Worm (Caenorhabditis elegans) whole organism, L4/young adult: ENCODE data around the gene fmo-3.
A peak's percentile ranks its signal among the peaks of the same experiment; 100 is the strongest.

ENCODE experiments used
- W03F9.2 ChIP-seq: fragments of 150-350 bp; optimal IDR thresholded peaks from 2 replicates; lab custom pipeline; 2014; ENCODE audit warnings: missing biosample characterization, missing genetic modification characterization
- dao-5 ChIP-seq: sonication (generic microtip); optimal IDR thresholded peaks from 2 replicates; lab custom pipeline; 2016; ENCODE audit warnings: missing genotype, missing genetic modification characterization, moderate library complexity, missing compliant biosample characterization
- him-1 ChIP-seq: sonication (generic microtip); optimal IDR thresholded peaks from 2 replicates; lab custom pipeline; 2016; ENCODE audit warnings: missing genotype, missing genetic modification reagents, missing genetic modification characterization, missing compliant biosample characterization

fmo-3 gene

DNA sequence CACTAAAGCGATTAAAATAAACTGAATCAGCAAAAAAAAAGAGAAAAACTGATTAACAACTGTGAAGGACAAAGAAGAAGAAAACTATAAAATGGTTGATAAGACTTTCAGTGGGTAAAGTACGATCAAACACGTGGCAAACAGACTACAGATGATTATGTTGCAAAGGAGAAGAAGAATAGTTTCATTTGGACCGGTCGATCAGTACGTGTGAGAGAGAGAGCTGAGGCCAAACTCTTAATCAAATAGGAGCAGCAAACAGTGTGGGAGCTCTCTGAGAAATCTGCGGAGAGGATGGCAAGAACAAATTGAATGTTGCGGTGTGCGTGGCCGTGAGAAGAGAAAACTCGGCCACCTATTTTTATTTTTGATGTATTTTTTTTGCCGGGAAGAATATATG, 24.6 kb downstream of the fmo-3 start:
- no peak for TF ChIP-seq dao-5 (tag; lab: Kevin White, UChicago)
- no peak for TF ChIP-seq W03F9.2
- no peak for TF ChIP-seq him-1 (tag; lab: Kevin White, UChicago)

DNA sequence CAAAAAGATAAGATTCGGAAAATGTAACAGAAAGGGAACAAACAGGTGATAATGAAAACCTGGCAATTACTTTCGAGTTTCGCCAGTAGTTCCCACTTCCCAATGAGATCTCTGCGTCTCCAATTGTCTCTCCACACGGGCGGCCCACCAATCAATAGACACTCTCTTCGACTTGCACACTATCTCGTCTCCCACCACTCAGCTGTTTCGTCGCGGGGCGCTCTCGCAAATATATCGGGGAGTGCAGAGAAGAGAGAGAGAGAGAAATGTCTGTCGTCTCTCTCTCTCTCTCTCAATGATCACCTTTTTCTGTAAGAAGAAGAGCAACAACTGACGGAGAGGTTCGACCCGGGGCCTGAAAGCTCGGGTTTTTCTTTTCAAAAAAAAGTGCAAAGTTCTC, 25.7 kb downstream of the fmo-3 start:
- no peak for TF ChIP-seq dao-5 (tag; lab: Kevin White, UChicago)
- peak; percentile 20 for TF ChIP-seq him-1 (tag; lab: Kevin White, UChicago)
- TF ChIP-seq W03F9.2, result peak; percentile 17

DNA sequence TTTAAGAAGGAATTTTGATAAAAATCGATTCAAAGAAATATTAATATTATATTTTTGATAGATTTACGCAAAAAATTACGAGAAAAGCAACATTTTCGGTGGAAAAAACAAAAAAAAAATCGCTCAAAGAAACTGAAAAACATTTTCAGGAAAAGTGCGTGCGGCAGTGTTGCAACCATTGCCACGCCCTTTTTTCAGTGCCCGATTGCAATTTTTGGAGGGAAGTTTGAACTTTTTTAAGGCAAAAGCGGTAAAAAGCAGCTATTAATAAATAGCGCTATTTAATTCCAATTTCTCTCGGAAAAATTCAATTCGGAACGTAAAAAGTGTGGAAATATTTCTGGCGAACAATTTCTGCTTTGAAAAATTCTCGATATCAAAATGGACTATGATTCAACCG, 26.6 kb downstream of the fmo-3 start:
- TF ChIP-seq W03F9.2, result no peak
- no peak for TF ChIP-seq dao-5 (tag; lab: Kevin White, UChicago)
- no peak for TF ChIP-seq him-1 (tag; lab: Kevin White, UChicago)

ce11 chrIII:10730510-10730909, 36.0 kb downstream of the fmo-3 start, which contains the start of gene tat-3:
tat-3 (minus strand) TSS chrIII:10730705.
- TF ChIP-seq him-1 (tag; lab: Kevin White, UChicago), result no peak
- no peak for TF ChIP-seq dao-5 (tag; lab: Kevin White, UChicago)
- no peak for TF ChIP-seq W03F9.2

- TF ChIP-seq W03F9.2, result no peak
- no peak for TF ChIP-seq him-1 (tag; lab: Kevin White, UChicago)
- TF ChIP-seq dao-5 (tag; lab: Kevin White, UChicago), result no peak
Observed at ce11 chrIII:10733300-10733699, 38.8 kb downstream of the fmo-3 start.

ce11 chrIII:10734511-10735233, 40.2 kb downstream of the fmo-3 start:
- no peak for TF ChIP-seq dao-5 (tag; lab: Kevin White, UChicago)

- no peak for TF ChIP-seq dao-5 (tag; lab: Kevin White, UChicago)
- no peak for TF ChIP-seq W03F9.2
- TF ChIP-seq him-1 (tag; lab: Kevin White, UChicago), result no peak
Observed at ce11 chrIII:10736322-10736985, 42.0 kb downstream of the fmo-3 start.

DNA sequence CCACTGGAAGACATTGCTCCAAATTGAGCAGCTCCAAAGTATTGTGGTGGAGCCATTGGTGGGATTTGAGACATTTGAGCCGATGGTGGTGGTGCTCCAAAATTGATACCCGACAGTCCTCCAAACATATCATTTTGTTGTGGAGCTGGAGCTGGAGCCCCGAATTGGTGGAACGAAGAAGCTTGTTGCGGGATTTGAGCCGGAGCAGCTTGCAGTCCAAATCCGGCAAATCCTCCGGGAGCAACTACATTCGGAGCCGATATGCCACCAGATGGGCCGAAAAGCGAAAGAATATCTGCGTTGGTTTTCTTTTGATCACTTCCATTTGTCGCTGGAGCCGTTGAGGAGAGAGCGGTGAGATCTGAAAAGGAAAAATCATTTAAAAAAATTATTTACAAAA, 43.6 kb downstream of the fmo-3 start:
- TF ChIP-seq W03F9.2 (no peak), dao-5 (tag; lab: Kevin White, UChicago) (no peak), him-1 (tag; lab: Kevin White, UChicago) (no peak)

- TF ChIP-seq dao-5 (tag; lab: Kevin White, UChicago), result no peak
- no peak for TF ChIP-seq W03F9.2
- TF ChIP-seq him-1 (tag; lab: Kevin White, UChicago), result no peak
Observed at ce11 chrIII:10739455-10739854, 45.0 kb downstream of the fmo-3 start, which contains the start of gene smap-1. smap-1 (minus strand) TSS chrIII:10739792.

DNA sequence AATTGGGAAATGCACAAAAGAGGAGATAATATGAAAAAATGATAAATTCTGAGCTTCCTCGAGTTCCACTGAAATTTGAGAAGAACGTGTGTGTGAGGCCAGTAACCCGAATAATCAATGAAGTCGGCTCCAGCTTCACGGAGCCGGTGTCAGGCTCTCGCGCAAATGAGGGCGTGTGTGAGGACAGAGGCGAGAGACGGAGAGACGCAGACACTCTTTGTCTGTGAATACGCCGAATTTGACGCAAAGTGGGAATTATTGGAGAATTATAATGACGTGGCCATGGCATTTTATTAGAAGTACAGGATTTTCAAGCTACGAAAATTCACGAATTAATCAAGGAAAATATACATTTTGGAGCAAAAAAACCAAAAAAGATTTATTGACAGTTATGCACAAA, 45.4 kb downstream of the fmo-3 start:
- TF ChIP-seq him-1 (tag; lab: Kevin White, UChicago) (no peak), W03F9.2 (peak; percentile 19), dao-5 (tag; lab: Kevin White, UChicago) (no peak)

DNA sequence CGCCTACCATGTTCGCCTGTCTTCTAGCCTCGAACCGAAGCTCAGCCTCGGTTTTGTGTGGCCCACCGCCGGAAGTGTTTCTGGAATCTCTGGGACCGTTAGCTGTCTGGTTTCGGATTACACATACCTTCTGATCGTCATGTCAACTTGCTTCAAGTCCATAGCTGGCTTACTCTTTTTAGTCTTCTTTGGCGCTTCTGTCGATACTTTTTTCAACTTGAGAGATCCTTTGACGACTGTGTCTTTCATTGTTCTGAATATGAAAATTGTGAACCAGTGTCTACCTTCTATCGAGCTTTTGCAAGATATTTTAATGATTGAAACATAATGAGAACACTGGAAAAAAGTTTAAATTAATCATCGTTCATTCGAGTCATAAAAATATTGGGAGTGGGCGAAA, 46.0 kb downstream of the fmo-3 start, which contains the start of gene K01G5.8:
Gene K01G5.8, minus strand, starts transcription at position 255 of the 400 bp plus-strand sequence.
- TF ChIP-seq W03F9.2 (no peak), dao-5 (tag; lab: Kevin White, UChicago) (no peak), him-1 (tag; lab: Kevin White, UChicago) (no peak)

ce11 chrIII:10742382-10742860, 47.9 kb downstream of the fmo-3 start, which contains the start of the genes tbb-1 and rib-2:
tbb-1 (minus strand) TSS chrIII:10742432.
rib-2 (plus strand) TSS chrIII:10742810.
- TF ChIP-seq him-1 (tag; lab: Kevin White, UChicago), result no peak
- no peak for TF ChIP-seq dao-5 (tag; lab: Kevin White, UChicago)
- TF ChIP-seq W03F9.2, result peak; percentile 91

ce11 chrIII:10746406-10746807, 51.9 kb downstream of the fmo-3 start:
- TF ChIP-seq dao-5 (tag; lab: Kevin White, UChicago) (peak; percentile 41), him-1 (tag; lab: Kevin White, UChicago) (no peak)
